Fruit fly (Drosophila melanogaster): ENCODE data around the gene CG4598.

CG4598 gene

dm6 chr2L:9947738-9948519 lies 29.5 kb downstream of the CG4598 start (continued):
- TF ChIP-seq fd102C (GFP tag; optimal IDR thresholded peaks at IDR 0.05), result no peak
- TF ChIP-seq Trl (optimal IDR thresholded peaks at IDR 0.05), result no peak
- TF ChIP-seq Trl (GFP tag; optimal IDR thresholded peaks at IDR 0.05), result no peak
- no peak for TF ChIP-seq sna (GFP tag; IDR thresholded peaks at IDR 0.05; ENCODE audit: partially characterized antibody)
- no peak for TF ChIP-seq CG17829 (tag; optimal IDR thresholded peaks at IDR 0.05)
- TF ChIP-seq Adf1 (GFP tag; IDR thresholded peaks at IDR 0.05), result peak; percentile 15; the same call in 1 of the 2 replicates
- no peak for TF ChIP-seq CG6791 (GFP tag; IDR thresholded peaks at IDR 0.05; ENCODE audit: partially characterized antibody)
- TF ChIP-seq Dbx (GFP tag; IDR thresholded peaks at IDR 0.05), result no peak

dm6 chr2L:9948520-9948858 lies 30.1 kb downstream of the CG4598 start:
- no peak for TF ChIP-seq Trl (optimal IDR thresholded peaks at IDR 0.05)
- no peak for TF ChIP-seq Trl (GFP tag; optimal IDR thresholded peaks at IDR 0.05)
- TF ChIP-seq ATbp (GFP tag; optimal IDR thresholded peaks at IDR 0.05), result no peak
- TF ChIP-seq Fer3 (tag; optimal IDR thresholded peaks at IDR 0.05), result peak; percentile 16
- peak in 1 of 2 experiments; percentile 28 for TF ChIP-seq Hr78 (GFP tag; optimal IDR thresholded peaks at IDR 0.05)
- TF ChIP-seq Ets65A (GFP tag), result peak; percentile 55

dm6 chr2L:9949178-9950062 lies 31.0 kb downstream of the CG4598 start:
- TF ChIP-seq HLH54F (GFP tag; optimal IDR thresholded peaks at IDR 0.05) (no peak), BtbVII (GFP tag; optimal IDR thresholded peaks at IDR 0.05) (peak; percentile 35), GATAe (GFP tag; conservative IDR thresholded peaks at IDR 0.05) (peak; percentile 51), CG10543 (GFP tag; optimal IDR thresholded peaks at IDR 0.05) (peak; percentile 39), CG8924 (tag; optimal IDR thresholded peaks at IDR 0.05) (no peak), YL-1 (GFP tag; optimal IDR thresholded peaks at IDR 0.05) (no peak), exex (tag; optimal IDR thresholded peaks at IDR 0.05) (peak; percentile 88), Med (GFP tag) (peak; percentile 36), CG13624 (GFP tag; optimal IDR thresholded peaks at IDR 0.05) (no peak), CG13894 (tag; optimal IDR thresholded peaks at IDR 0.05) (peak; percentile 25), gfzf (GFP tag; optimal IDR thresholded peaks at IDR 0.05) (no peak), mirr (GFP tag; optimal IDR thresholded peaks at IDR 0.05) (peak; percentile 55), pum (GFP tag; optimal IDR thresholded peaks at IDR 0.05) (no peak), Pdp1 (GFP tag; optimal IDR thresholded peaks at IDR 0.05) (peak in 1 of 2 experiments; percentile 36), grn (GFP tag; optimal IDR thresholded peaks at IDR 0.05) (peak; percentile 24), ase (GFP tag; IDR thresholded peaks at IDR 0.05) (no peak), corto (GFP tag; optimal IDR thresholded peaks at IDR 0.05) (peak; percentile 58), CG2678 (tag; optimal IDR thresholded peaks at IDR 0.05) (peak; percentile 3), MTF-1 (GFP tag; optimal IDR thresholded peaks at IDR 0.05; ENCODE audit: borderline replicate concordance) (no peak), bsh (GFP tag; optimal IDR thresholded peaks at IDR 0.05) (peak in 1 of 2 experiments; percentile 50), CG18011 (GFP tag; optimal IDR thresholded peaks at IDR 0.05) (peak; percentile 56), sd (tag; optimal IDR thresholded peaks at IDR 0.05) (peak; percentile 56), CG13296 (GFP tag; optimal IDR thresholded peaks at IDR 0.05) (peak; percentile 29), gro (GFP tag; optimal IDR thresholded peaks at IDR 0.05) (peak; percentile 4), lab (GFP tag; optimal IDR thresholded peaks at IDR 0.05) (no peak), sug (tag; optimal IDR thresholded peaks at IDR 0.05) (peak; percentile 65), nom (GFP tag; optimal IDR thresholded peaks at IDR 0.05) (peak; percentile 60), CG34376 (GFP tag; optimal IDR thresholded peaks at IDR 0.05) (peak; percentile 91), chinmo (GFP tag; IDR thresholded peaks at IDR 0.05; ENCODE audit: partially characterized antibody) (0 out of 4 replicates have a peak, but pooled peaks have one; percentile 6)

Measured in whole organism, embryonic.